Worm (Caenorhabditis elegans) whole organism, early embryonic: ENCODE data around the gene F15E6.6.

ENCODE experiments used
- B0310.2 ChIP-seq: sonication (generic microtip); optimal IDR thresholded peaks from 2 replicates; lab custom pipeline; 2016; ENCODE audit warnings: mild to moderate bottlenecking, missing genetic modification characterization, missing compliant biosample characterization
- F13C5.2 ChIP-seq: sonication (generic microtip); optimal IDR thresholded peaks from 2 replicates; lab custom pipeline; 2017; ENCODE audit warnings: mild to moderate bottlenecking, missing genetic modification characterization, inconsistent platforms, missing compliant biosample characterization
- aly-1 ChIP-seq: sonication (generic microtip); optimal IDR thresholded peaks from 2 replicates; lab custom pipeline; 2016; ENCODE audit warnings: missing genetic modification characterization, missing compliant biosample characterization
- ama-1 ChIP-seq: fragments of 150-350 bp; optimal IDR thresholded peaks from 2 replicates; lab custom pipeline; 2014
- ceh-13 ChIP-seq: fragments of 200-800 bp; sonication (Bioruptor generic); optimal IDR thresholded peaks from 2 replicates; lab custom pipeline; 2018; ENCODE audit warnings: mild to moderate bottlenecking, missing genetic modification characterization, missing compliant biosample characterization
- ceh-36 ChIP-seq: sonication (generic microtip); optimal IDR thresholded peaks from 2 replicates; lab custom pipeline; 2016; ENCODE audit warnings: missing genetic modification characterization, inconsistent platforms, missing compliant biosample characterization
- ets-7 ChIP-seq: sonication (generic microtip); optimal IDR thresholded peaks from 2 replicates; lab custom pipeline; 2016; ENCODE audit warnings: missing genotype, missing genetic modification characterization, missing compliant biosample characterization
- flt-1 ChIP-seq: fragments of 200-800 bp; sonication (Bioruptor generic); IDR thresholded peaks from 2 replicates; pipeline ENCODE4 v1.3.6; 2022; ENCODE audit warnings: missing genetic modification characterization, missing compliant biosample characterization
- hmbx-1 ChIP-seq: sonication (generic microtip); optimal IDR thresholded peaks from 2 replicates; lab custom pipeline; 2016; ENCODE audit warnings: mild to moderate bottlenecking, missing genetic modification characterization, missing compliant biosample characterization
- hmg-4 ChIP-seq: fragments of 200-800 bp; sonication (Bioruptor generic); optimal IDR thresholded peaks from 2 replicates; lab custom pipeline; 2018; ENCODE audit warnings: mild to moderate bottlenecking, missing genetic modification characterization, missing compliant biosample characterization
- hnd-1 ChIP-seq: sonication (generic microtip); optimal IDR thresholded peaks from 2 replicates; lab custom pipeline; 2016; ENCODE audit warnings: missing genetic modification characterization, missing compliant biosample characterization
- pes-1 ChIP-seq: fragments of 200-800 bp; sonication (Bioruptor generic); IDR thresholded peaks from 2 replicates; pipeline ENCODE4 v1.3.6; 2022; ENCODE audit warnings: missing genetic modification reagents, missing genetic modification characterization, missing compliant biosample characterization
- scrt-1 ChIP-seq: fragments of 200-800 bp; sonication (Bioruptor generic); IDR thresholded peaks from 2 replicates; pipeline ENCODE4 v1.3.6; 2022; ENCODE audit warnings: missing genetic modification characterization, missing compliant biosample characterization
- sea-1 ChIP-seq: fragments of 200-800 bp; sonication (Bioruptor generic); conservative IDR thresholded peaks from 2 replicates; pipeline ENCODE4 v1.3.6; 2022; ENCODE audit warnings: missing genetic modification characterization, missing compliant biosample characterization
- tbx-11 ChIP-seq: fragments of 200-800 bp; sonication (Bioruptor generic); IDR thresholded peaks from 2 replicates; pipeline ENCODE4 v1.3.6; 2022; ENCODE audit warnings: missing genetic modification characterization, missing compliant biosample characterization
- tbx-37 ChIP-seq: fragments of 200-800 bp; sonication (Bioruptor generic); conservative IDR thresholded peaks from 2 replicates; pipeline ENCODE4 v1.3.6; 2022; ENCODE audit warnings: missing genetic modification reagents, missing genetic modification characterization, missing compliant biosample characterization
- tra-4 ChIP-seq: sonication (generic microtip); optimal IDR thresholded peaks from 2 replicates; lab custom pipeline; 2017; ENCODE audit warnings: missing genetic modification characterization, missing compliant biosample characterization

The F15E6.6 gene

ce11 chrIV:4269308-4269707 is 14.6 kb downstream of the F15E6.6 start, which contains the start of gene F36A4.3:
TSS of gene F36A4.3 (plus strand) at chrIV:4269608.
- no peak for TF ChIP-seq hmg-4
- TF ChIP-seq B0310.2 (tag; lab: Kevin White, UChicago), result no peak
- TF ChIP-seq tbx-37 (GFP tag; lab: Robert Waterston, UW), result no peak
- TF ChIP-seq scrt-1 (GFP tag; lab: Robert Waterston, UW), result no peak
- no peak for TF ChIP-seq ceh-36 (tag; lab: Kevin White, UChicago)
- TF ChIP-seq hmbx-1 (tag; lab: Kevin White, UChicago), result no peak
- TF ChIP-seq sea-1, result no peak
- TF ChIP-seq tra-4 (tag; lab: Kevin White, UChicago), result no peak
- no peak for TF ChIP-seq F13C5.2 (tag; lab: Kevin White, UChicago)
- TF ChIP-seq ets-7 (tag; lab: Kevin White, UChicago), result no peak
- TF ChIP-seq flt-1 (GFP tag; lab: Robert Waterston, UW), result no peak
- no peak for TF ChIP-seq tbx-11 (GFP tag; lab: Robert Waterston, UW)
- no peak for TF ChIP-seq aly-1 (tag; lab: Kevin White, UChicago)
- TF ChIP-seq ceh-13, result no peak

ce11 chrIV:4267320-4267719 is 16.6 kb downstream of the F15E6.6 start, which contains the start of gene F36A4.4:
TSS of gene F36A4.4 (plus strand) at chrIV:4267620.
- TF ChIP-seq ama-1 (lab: Kevin White, UChicago), result no peak
- no peak for TF ChIP-seq scrt-1 (GFP tag; lab: Robert Waterston, UW)
- no peak for TF ChIP-seq hmg-4
- no peak for TF ChIP-seq flt-1 (GFP tag; lab: Robert Waterston, UW)
- TF ChIP-seq aly-1 (tag; lab: Kevin White, UChicago), result no peak
- no peak for TF ChIP-seq ceh-13
- TF ChIP-seq ceh-36 (tag; lab: Kevin White, UChicago), result no peak
- no peak for TF ChIP-seq hmbx-1 (tag; lab: Kevin White, UChicago)
- no peak for TF ChIP-seq tbx-37 (GFP tag; lab: Robert Waterston, UW)
- no peak for TF ChIP-seq B0310.2 (tag; lab: Kevin White, UChicago)
- TF ChIP-seq sea-1, result no peak
- TF ChIP-seq pes-1, result no peak
- TF ChIP-seq F13C5.2 (tag; lab: Kevin White, UChicago), result no peak
- no peak for TF ChIP-seq hnd-1
- TF ChIP-seq tra-4 (tag; lab: Kevin White, UChicago), result no peak
- no peak for TF ChIP-seq ets-7 (tag; lab: Kevin White, UChicago)
- no peak for TF ChIP-seq tbx-11 (GFP tag; lab: Robert Waterston, UW)

DNA sequence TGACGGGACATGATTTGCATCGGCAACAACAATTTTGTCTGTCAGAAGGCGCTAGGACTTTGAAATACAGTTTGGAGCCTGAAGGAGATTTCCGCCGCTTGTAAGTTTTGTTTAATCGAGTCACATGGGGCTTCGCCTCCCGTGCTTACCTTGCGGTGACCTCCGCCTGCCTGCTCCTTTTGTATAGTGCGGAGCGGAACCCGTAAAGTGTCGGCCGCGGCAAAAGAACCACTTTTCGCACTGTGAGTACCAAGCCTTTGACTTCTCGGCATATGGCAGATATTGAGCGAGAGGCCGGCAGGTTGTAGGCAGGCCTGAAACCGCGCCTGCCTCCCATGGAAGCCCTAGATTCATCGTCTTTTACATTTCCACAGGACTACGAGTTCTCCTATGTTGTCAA is 18.0 kb downstream of the F15E6.6 start:
- TF ChIP-seq ceh-36 (tag; lab: Kevin White, UChicago), result no peak
- no peak for TF ChIP-seq sea-1
- no peak for TF ChIP-seq F13C5.2 (tag; lab: Kevin White, UChicago)
- TF ChIP-seq pes-1, result no peak
- no peak for TF ChIP-seq B0310.2 (tag; lab: Kevin White, UChicago)
- TF ChIP-seq tbx-11 (GFP tag; lab: Robert Waterston, UW), result no peak
- no peak for TF ChIP-seq aly-1 (tag; lab: Kevin White, UChicago)
- no peak for TF ChIP-seq hmg-4
- no peak for TF ChIP-seq ama-1 (lab: Kevin White, UChicago)
- no peak for TF ChIP-seq ceh-13
- no peak for TF ChIP-seq hnd-1
- TF ChIP-seq ets-7 (tag; lab: Kevin White, UChicago), result no peak
- TF ChIP-seq flt-1 (GFP tag; lab: Robert Waterston, UW), result no peak
- no peak for TF ChIP-seq hmbx-1 (tag; lab: Kevin White, UChicago)

- TF ChIP-seq ceh-36 (tag; lab: Kevin White, UChicago), result no peak
Measured at ce11 chrIV:4265224-4265623, 18.7 kb downstream of the F15E6.6 start, which contains the start of gene F36A4.5. TSS of gene F36A4.5 (plus strand) at chrIV:4265524.

DNA sequence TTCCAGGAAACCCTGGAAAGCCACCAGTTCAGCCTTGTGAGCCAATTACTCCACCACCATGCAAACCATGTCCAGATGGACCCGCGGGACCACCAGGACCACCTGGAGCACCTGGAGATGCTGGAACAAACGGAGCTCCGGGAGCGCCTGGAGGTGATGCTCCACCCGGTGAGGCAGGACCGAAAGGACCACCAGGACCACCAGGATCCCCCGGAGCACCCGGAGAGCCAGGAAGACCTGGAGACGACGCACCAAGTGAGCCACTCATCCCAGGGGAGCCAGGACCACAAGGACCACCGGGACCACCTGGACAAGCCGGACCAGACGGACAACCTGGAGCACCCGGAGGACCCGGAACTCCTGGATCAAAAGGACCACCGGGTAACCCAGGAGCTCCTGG is 19.3 kb downstream of the F15E6.6 start:
- TF ChIP-seq B0310.2 (tag; lab: Kevin White, UChicago) (no peak), flt-1 (GFP tag; lab: Robert Waterston, UW) (no peak), tbx-37 (GFP tag; lab: Robert Waterston, UW) (no peak), ama-1 (lab: Kevin White, UChicago) (no peak)

DNA sequence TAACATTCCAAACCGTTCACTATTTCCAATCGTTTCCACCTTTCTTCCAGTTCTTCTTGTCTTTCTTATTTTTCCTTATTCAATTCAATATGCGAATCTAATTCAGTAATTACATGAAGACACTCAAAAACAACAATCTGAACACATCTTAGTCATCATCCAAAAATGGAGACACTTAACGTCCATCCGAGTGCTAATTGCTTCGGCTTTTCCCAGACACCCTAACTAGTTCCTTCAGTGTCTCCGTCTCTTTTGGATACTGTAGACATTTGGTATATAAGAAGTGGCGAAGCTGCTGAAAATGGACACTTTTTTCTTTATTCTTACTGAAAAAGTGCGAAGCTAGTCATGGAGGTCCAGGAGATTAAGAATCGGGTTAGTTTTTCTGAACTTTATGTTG is 20.9 kb downstream of the F15E6.6 start, which contains the start of gene col-33:
TSS of gene col-33 (plus strand) at position 301 of the 400 bp plus-strand sequence.
- TF ChIP-seq tbx-37 (GFP tag; lab: Robert Waterston, UW), result no peak
- TF ChIP-seq scrt-1 (GFP tag; lab: Robert Waterston, UW), result no peak
- no peak for TF ChIP-seq ceh-36 (tag; lab: Kevin White, UChicago)
- TF ChIP-seq tra-4 (tag; lab: Kevin White, UChicago), result no peak
- no peak for TF ChIP-seq flt-1 (GFP tag; lab: Robert Waterston, UW)
- TF ChIP-seq sea-1, result no peak
- TF ChIP-seq ama-1 (lab: Kevin White, UChicago), result no peak
- TF ChIP-seq ets-7 (tag; lab: Kevin White, UChicago), result no peak
- TF ChIP-seq pes-1, result no peak
- TF ChIP-seq B0310.2 (tag; lab: Kevin White, UChicago), result no peak
- no peak for TF ChIP-seq tbx-11 (GFP tag; lab: Robert Waterston, UW)
- no peak for TF ChIP-seq F13C5.2 (tag; lab: Kevin White, UChicago)

DNA sequence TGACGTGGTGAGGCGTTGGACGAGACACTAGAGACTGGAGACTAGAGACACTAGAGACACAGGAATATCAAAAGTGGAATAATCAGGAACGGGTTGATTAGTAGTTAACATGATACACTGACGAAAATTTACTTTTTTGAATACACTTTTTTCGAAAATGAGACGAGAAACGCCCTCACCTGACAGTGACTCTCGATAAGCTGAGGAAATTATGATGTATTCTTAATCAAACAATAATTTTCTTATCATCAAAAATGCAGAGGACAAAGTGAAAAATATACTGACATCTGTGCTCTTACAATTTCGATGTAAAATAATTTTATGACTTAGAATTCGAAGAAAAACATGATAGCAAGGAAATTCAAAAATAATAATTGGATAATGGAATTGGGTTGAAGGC is 24.5 kb downstream of the F15E6.6 start:
- TF ChIP-seq ceh-13 (no peak), tra-4 (tag; lab: Kevin White, UChicago) (no peak), pes-1 (no peak), ets-7 (tag; lab: Kevin White, UChicago) (no peak), tbx-37 (GFP tag; lab: Robert Waterston, UW) (no peak), sea-1 (no peak), hmg-4 (no peak), ceh-36 (tag; lab: Kevin White, UChicago) (no peak), aly-1 (tag; lab: Kevin White, UChicago) (no peak), ama-1 (lab: Kevin White, UChicago) (no peak), hmbx-1 (tag; lab: Kevin White, UChicago) (no peak), scrt-1 (GFP tag; lab: Robert Waterston, UW) (no peak)
